Worm (Caenorhabditis elegans) whole organism, late embryonic: Measurements from ENCODE around the gene ZK856.7.

ENCODE experiments used
- C38D4.7 ChIP-seq: fragments of 200-800 bp; sonication (Bioruptor generic); optimal IDR thresholded peaks from 2 replicates; lab custom pipeline; 2018; ENCODE audit warnings: mild to moderate bottlenecking, missing genetic modification characterization, moderate library complexity, missing compliant biosample characterization
- ceh-9 ChIP-seq: sonication (generic microtip); optimal IDR thresholded peaks from 2 replicates; lab custom pipeline; 2016; ENCODE audit warnings: mild to moderate bottlenecking, missing genetic modification characterization, inconsistent platforms, missing compliant biosample characterization
- hlh-6 ChIP-seq: sonication (generic microtip); optimal IDR thresholded peaks from 2 replicates; lab custom pipeline; 2016; ENCODE audit warnings: missing genotype, missing genetic modification characterization, missing compliant biosample characterization
- nfya-1 ChIP-seq: sonication (generic microtip); optimal IDR thresholded peaks from 2 replicates; lab custom pipeline; 2017; ENCODE audit warnings: missing genetic modification characterization, mild to moderate bottlenecking, missing compliant biosample characterization, antibody characterized with exemption, moderate library complexity
- pha-2 ChIP-seq: sonication (generic microtip); optimal IDR thresholded peaks from 2 replicates; lab custom pipeline; 2017; ENCODE audit warnings: mild to moderate bottlenecking, missing genetic modification characterization, missing compliant biosample characterization
- rnt-1 ChIP-seq: sonication (generic microtip); optimal IDR thresholded peaks from 2 replicates; lab custom pipeline; 2016; ENCODE audit warnings: missing genetic modification characterization, missing compliant biosample characterization
- sdc-2 ChIP-seq: sonication (generic microtip); optimal IDR thresholded peaks from 2 replicates; lab custom pipeline; 2016; ENCODE audit warnings: missing genotype, missing genetic modification characterization, missing compliant biosample characterization
- tbx-7 ChIP-seq: sonication (generic microtip); optimal IDR thresholded peaks from 2 replicates; lab custom pipeline; 2016; ENCODE audit warnings: missing genotype, missing genetic modification characterization, missing compliant biosample characterization
- unc-3 ChIP-seq, 2 experiments: fragments of 200-800 bp in 1 of 2; sonication (Bioruptor generic) in 1 of 2; sonication (generic microtip) in 1 of 2; conservative IDR thresholded peaks in 1 of 2; optimal IDR thresholded peaks in 1 of 2; 2 replicates each; pipeline versions ENCODE4 v1.3.6 to Lab custom; 2016 to 2022; ENCODE audit warnings: missing compliant biosample characterization in 2 of 2, missing genetic modification characterization in 2 of 2, missing genetic modification reagents in 1 of 2

The ZK856.7 gene

DNA sequence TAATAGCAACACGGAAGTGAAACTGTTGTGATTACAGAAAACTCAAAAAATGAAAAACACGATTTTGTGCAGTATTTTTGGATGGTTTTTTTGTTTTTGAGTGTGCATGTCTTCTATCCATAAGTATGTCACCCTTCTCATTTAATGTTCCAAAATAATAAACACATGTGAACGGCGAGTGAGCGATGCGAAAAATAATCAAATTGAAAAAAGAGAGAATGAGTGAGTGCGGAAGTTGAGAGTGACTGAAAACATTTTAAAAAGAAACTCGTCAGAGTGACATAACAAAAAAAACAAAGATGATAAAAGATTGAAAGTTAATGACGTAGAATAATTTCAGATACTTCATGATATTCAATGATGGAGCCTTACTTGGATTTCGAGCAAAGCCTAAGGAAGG lies 47.6 kb downstream of the ZK856.7 start:
- TF ChIP-seq C38D4.7 (GFP tag; lab: Kevin White, UChicago), result no peak
- TF ChIP-seq tbx-7, result no peak
- no peak for TF ChIP-seq unc-3 (GFP tag; conservative IDR thresholded peaks at IDR 0.05; lab: Robert Waterston, UW)
- no peak for TF ChIP-seq unc-3 (tag; optimal IDR thresholded peaks at IDR 0.05; lab: Kevin White, UChicago)
- no peak for TF ChIP-seq nfya-1 (tag; lab: Kevin White, UChicago)
- TF ChIP-seq hlh-6 (tag; lab: Kevin White, UChicago), result no peak
- no peak for TF ChIP-seq ceh-9 (tag; lab: Kevin White, UChicago)
- no peak for TF ChIP-seq sdc-2
- TF ChIP-seq pha-2 (tag; lab: Kevin White, UChicago), result no peak
- TF ChIP-seq rnt-1, result no peak
